Worm (Caenorhabditis elegans) whole organism, young adult: ENCODE data around the gene ZK792.5.

Experiments
- B0019.2 ChIP-seq: fragments of 200-800 bp; sonication (Bioruptor generic); conservative IDR thresholded peaks from 2 replicates; pipeline ENCODE4 v1.3.6; 2022; ENCODE audit warnings: missing genetic modification reagents, missing genetic modification characterization, missing compliant biosample characterization
- B0035.1 ChIP-seq: sonication (generic microtip); optimal IDR thresholded peaks from 2 replicates; lab custom pipeline; 2016; ENCODE audit warnings: missing genetic modification characterization, mild to moderate bottlenecking, missing compliant biosample characterization, missing genotype, missing genetic modification reagents
- B0261.1 ChIP-seq: sonication (generic microtip); optimal IDR thresholded peaks from 2 replicates; lab custom pipeline; 2016; ENCODE audit warnings: mild to moderate bottlenecking, missing genetic modification characterization, moderate library complexity, missing compliant biosample characterization
- C06A6.2 ChIP-seq: fragments of 200-800 bp; sonication (Bioruptor generic); conservative IDR thresholded peaks from 2 replicates; pipeline ENCODE4 v1.3.6; 2022; ENCODE audit warnings: missing genetic modification characterization, missing compliant biosample characterization
- C17E4.6 ChIP-seq: fragments of 200-800 bp; sonication (Bioruptor generic); IDR thresholded peaks from 2 replicates; pipeline ENCODE4 v1.3.6; 2022; ENCODE audit warnings: missing genetic modification reagents, missing genetic modification characterization, missing compliant biosample characterization
- F10E7.11 ChIP-seq: sonication (generic microtip); optimal IDR thresholded peaks from 2 replicates; lab custom pipeline; 2017; ENCODE audit warnings: mild to moderate bottlenecking, missing genetic modification characterization, moderate library complexity, missing compliant biosample characterization
- F22D6.2 ChIP-seq: sonication (generic microtip); optimal IDR thresholded peaks from 2 replicates; lab custom pipeline; 2016; ENCODE audit warnings: mild to moderate bottlenecking, missing genetic modification characterization, missing compliant biosample characterization
- F23B12.7 ChIP-seq: sonication (generic microtip); optimal IDR thresholded peaks from 2 replicates; lab custom pipeline; 2017; ENCODE audit warnings: missing genetic modification characterization, mild to moderate bottlenecking, missing compliant biosample characterization, antibody characterized with exemption, moderate library complexity; ENCODE audit not compliant: insufficient read depth
- F33H1.4 ChIP-seq: fragments of 200-800 bp; sonication (Bioruptor generic); IDR thresholded peaks from 2 replicates; pipeline ENCODE4 v1.3.6; 2022; ENCODE audit warnings: missing genetic modification reagents, missing genetic modification characterization, missing compliant biosample characterization
- F49E8.2 ChIP-seq: sonication (generic microtip); optimal IDR thresholded peaks from 3 replicates; lab custom pipeline; 2017; ENCODE audit warnings: missing genetic modification characterization, mild to moderate bottlenecking, missing compliant biosample characterization, antibody characterized with exemption, moderate library complexity; ENCODE audit not compliant: insufficient read depth
- F55B11.4 ChIP-seq: sonication (generic microtip); optimal IDR thresholded peaks from 2 replicates; lab custom pipeline; 2016; ENCODE audit warnings: missing compliant biosample characterization, missing genetic modification characterization, borderline replicate concordance; ENCODE audit not compliant: insufficient read depth
- F57A8.1 ChIP-seq: fragments of 200-800 bp; sonication (Bioruptor generic); optimal IDR thresholded peaks from 2 replicates; lab custom pipeline; 2018; ENCODE audit warnings: mild to moderate bottlenecking, missing genetic modification characterization, moderate library complexity, missing compliant biosample characterization
- F57C9.4 ChIP-seq: sonication (generic microtip); optimal IDR thresholded peaks from 2 replicates; lab custom pipeline; 2017; ENCODE audit warnings: mild to moderate bottlenecking, missing genetic modification characterization, missing compliant biosample characterization
- K11D2.4 ChIP-seq: fragments of 200-800 bp; sonication (Bioruptor generic); IDR thresholded peaks from 2 replicates; pipeline ENCODE4 v1.3.6; 2022; ENCODE audit warnings: missing genetic modification reagents, missing genetic modification characterization, missing compliant biosample characterization
- Y56A3A.18 ChIP-seq: fragments of 200-800 bp; sonication (Bioruptor generic); IDR thresholded peaks from 2 replicates; pipeline ENCODE4 v1.3.6; 2022; ENCODE audit warnings: missing genetic modification reagents, missing genetic modification characterization, missing compliant biosample characterization
- Y79H2A.3 ChIP-seq: fragments of 200-800 bp; sonication (Bioruptor generic); conservative IDR thresholded peaks from 2 replicates; pipeline ENCODE4 v1.3.6; 2022; ENCODE audit warnings: missing genetic modification reagents, missing genetic modification characterization, missing compliant biosample characterization
- ama-1 ChIP-seq, 3 experiments: fragments of 150-350 bp in 1 of 3; sonication (generic microtip) in 2 of 3; optimal IDR thresholded peaks; 2 replicates each; lab custom pipeline; 2014 to 2018; ENCODE audit warnings: missing biosample characterization in 2 of 3, missing genetic modification characterization in 2 of 3, missing genetic modification reagents in 2 of 3
- attf-6 ChIP-seq: fragments of 200-800 bp; sonication (Bioruptor generic); IDR thresholded peaks from 2 replicates; pipeline ENCODE4 v1.3.6; 2022; ENCODE audit warnings: missing genetic modification reagents, missing genetic modification characterization, missing compliant biosample characterization
- ceh-40 ChIP-seq: fragments of 200-800 bp; sonication (Bioruptor generic); IDR thresholded peaks from 2 replicates; pipeline ENCODE4 v1.3.6; 2022; ENCODE audit warnings: missing genetic modification characterization, missing compliant biosample characterization
- die-1 ChIP-seq: sonication (generic microtip); optimal IDR thresholded peaks from 2 replicates; lab custom pipeline; 2016; ENCODE audit warnings: missing genotype, mild to moderate bottlenecking, missing genetic modification characterization, missing compliant biosample characterization
- dox-1 ChIP-seq: fragments of 200-800 bp; sonication (Bioruptor generic); IDR thresholded peaks from 2 replicates; pipeline ENCODE4 v1.3.6; 2022; ENCODE audit warnings: missing genetic modification reagents, missing genetic modification characterization, missing compliant biosample characterization
- dpff-1 ChIP-seq: sonication (generic microtip); optimal IDR thresholded peaks from 2 replicates; lab custom pipeline; 2017; ENCODE audit warnings: mild to moderate bottlenecking, missing genetic modification characterization, missing compliant biosample characterization
- egl-44 ChIP-seq: fragments of 200-800 bp; sonication (Bioruptor generic); IDR thresholded peaks from 2 replicates; pipeline ENCODE4 v1.3.6; 2022; ENCODE audit warnings: missing genetic modification reagents, missing genetic modification characterization, missing compliant biosample characterization
- ets-4 ChIP-seq: fragments of 200-800 bp; sonication (Bioruptor generic); optimal IDR thresholded peaks from 2 replicates; lab custom pipeline; 2018; ENCODE audit warnings: mild to moderate bottlenecking, missing genetic modification characterization, missing compliant biosample characterization
- hlh-12 ChIP-seq: sonication (generic microtip); optimal IDR thresholded peaks from 2 replicates; lab custom pipeline; 2016; ENCODE audit warnings: missing genetic modification characterization, missing compliant biosample characterization
- hmg-20 ChIP-seq: fragments of 200-800 bp; sonication (Bioruptor generic); IDR thresholded peaks from 2 replicates; pipeline ENCODE4 v1.3.6; 2022; ENCODE audit warnings: missing genetic modification reagents, missing genetic modification characterization, missing compliant biosample characterization
- let-526 ChIP-seq: fragments of 200-800 bp; sonication (Bioruptor generic); IDR thresholded peaks from 2 replicates; pipeline ENCODE4 v1.3.6; 2022; ENCODE audit warnings: missing genetic modification reagents, missing genetic modification characterization, missing compliant biosample characterization
- let-607 ChIP-seq, 2 experiments: fragments of 200-800 bp in 1 of 2; sonication (Bioruptor generic) in 1 of 2; sonication (generic microtip) in 1 of 2; optimal IDR thresholded peaks; 2 replicates each; lab custom pipeline; 2016 to 2018; ENCODE audit warnings: mild to moderate bottlenecking in 2 of 2, missing compliant biosample characterization in 2 of 2, missing genetic modification characterization in 2 of 2, moderate library complexity in 2 of 2, missing genotype in 1 of 2
- lin-54 ChIP-seq: fragments of 200-800 bp; sonication (Bioruptor generic); optimal IDR thresholded peaks from 2 replicates; lab custom pipeline; 2018; ENCODE audit warnings: mild to moderate bottlenecking, missing genetic modification characterization, missing compliant biosample characterization
- madf-10 ChIP-seq: sonication (generic microtip); optimal IDR thresholded peaks from 2 replicates; lab custom pipeline; 2016; ENCODE audit warnings: mild to moderate bottlenecking, missing genetic modification characterization, missing compliant biosample characterization
- madf-6 ChIP-seq: fragments of 200-800 bp; sonication (Bioruptor generic); IDR thresholded peaks from 2 replicates; pipeline ENCODE4 v1.3.6; 2022; ENCODE audit warnings: missing genetic modification reagents, missing genetic modification characterization, missing compliant biosample characterization
- madf-8 ChIP-seq: fragments of 200-800 bp; sonication (Bioruptor generic); conservative IDR thresholded peaks from 2 replicates; pipeline ENCODE4 v1.3.6; 2022; ENCODE audit warnings: missing genetic modification reagents, missing genetic modification characterization, missing compliant biosample characterization
- mcd-1 ChIP-seq: fragments of 200-800 bp; sonication (Bioruptor generic); IDR thresholded peaks from 2 replicates; pipeline ENCODE4 v1.3.6; 2022; ENCODE audit warnings: missing genetic modification reagents, missing genetic modification characterization, missing compliant biosample characterization
- mel-28 ChIP-seq: sonication (generic microtip); optimal IDR thresholded peaks from 2 replicates; lab custom pipeline; 2016; ENCODE audit warnings: borderline replicate concordance, mild to moderate bottlenecking, missing genetic modification characterization, missing compliant biosample characterization
- mes-4 ChIP-seq: sonication (generic microtip); optimal IDR thresholded peaks from 2 replicates; lab custom pipeline; 2016; ENCODE audit warnings: missing genotype, missing genetic modification characterization, missing compliant biosample characterization
- nfya-2 ChIP-seq: fragments of 200-800 bp; sonication (Bioruptor generic); IDR thresholded peaks from 2 replicates; pipeline ENCODE4 v1.3.6; 2022; ENCODE audit warnings: missing genetic modification reagents, missing genetic modification characterization, missing compliant biosample characterization
- pbrm-1 ChIP-seq: fragments of 200-800 bp; sonication (Bioruptor generic); IDR thresholded peaks from 2 replicates; pipeline ENCODE4 v1.3.6; 2022; ENCODE audit warnings: missing genetic modification reagents, missing genetic modification characterization, missing compliant biosample characterization
- pha-4 ChIP-seq: fragments of 150-350 bp; sonication (generic microtip); optimal IDR thresholded peaks from 2 replicates; lab custom pipeline; 2014; ENCODE audit warnings: missing biosample characterization, missing genetic modification reagents, missing genetic modification characterization
- rec-8 ChIP-seq, 2 experiments: sonication (generic microtip); optimal IDR thresholded peaks; 2 replicates each; lab custom pipeline; 2016; ENCODE audit warnings: mild to moderate bottlenecking in 2 of 2, missing genetic modification characterization in 2 of 2, missing genetic modification reagents in 2 of 2, missing genotype in 2 of 2, missing biosample characterization in 1 of 2, missing compliant biosample characterization in 1 of 2, moderate library complexity in 1 of 2
- snpc-1.3 ChIP-seq: sonication (generic microtip); optimal IDR thresholded peaks from 2 replicates; lab custom pipeline; 2017; ENCODE audit warnings: missing genetic modification characterization, mild to moderate bottlenecking, missing compliant biosample characterization, antibody characterized with exemption, moderate library complexity, missing genotype, missing genetic modification reagents; ENCODE audit not compliant: insufficient read depth
- sptf-2 ChIP-seq: fragments of 200-800 bp; sonication (Bioruptor generic); optimal IDR thresholded peaks from 2 replicates; lab custom pipeline; 2018; ENCODE audit warnings: mild to moderate bottlenecking, missing genetic modification characterization, missing compliant biosample characterization
- tbx-9 ChIP-seq: sonication (generic microtip); optimal IDR thresholded peaks from 2 replicates; lab custom pipeline; 2016; ENCODE audit warnings: borderline replicate concordance, missing genetic modification characterization, inconsistent platforms, missing compliant biosample characterization
- tlf-1 ChIP-seq: fragments of 200-800 bp; sonication (Bioruptor generic); optimal IDR thresholded peaks from 2 replicates; lab custom pipeline; 2018; ENCODE audit warnings: mild to moderate bottlenecking, missing genetic modification characterization, missing compliant biosample characterization
- xnd-1 ChIP-seq: sonication (generic microtip); optimal IDR thresholded peaks from 2 replicates; lab custom pipeline; 2016; ENCODE audit warnings: missing genotype, missing genetic modification reagents, missing genetic modification characterization, missing compliant biosample characterization
- zim-3 ChIP-seq: sonication (generic microtip); optimal IDR thresholded peaks from 2 replicates; lab custom pipeline; 2017; ENCODE audit warnings: mild to moderate bottlenecking, missing genetic modification characterization, moderate library complexity, missing compliant biosample characterization
- ztf-22 ChIP-seq: fragments of 200-800 bp; sonication (Bioruptor generic); optimal IDR thresholded peaks from 2 replicates; lab custom pipeline; 2018; ENCODE audit warnings: mild to moderate bottlenecking, missing genetic modification characterization, moderate library complexity, missing compliant biosample characterization
- ztf-25 ChIP-seq: fragments of 200-800 bp; sonication (Bioruptor generic); IDR thresholded peaks from 2 replicates; pipeline ENCODE4 v1.3.6; 2022; ENCODE audit warnings: missing genetic modification reagents, missing genetic modification characterization, missing compliant biosample characterization

ZK792.5 gene

ce11 chrIV:11692071-11692673 lies 4.3 kb upstream of the ZK792.5 start (continued):
- no peak for TF ChIP-seq zim-3 (tag; lab: Kevin White, UChicago)
- no peak for TF ChIP-seq F57A8.1 (GFP tag; lab: Kevin White, UChicago)
- no peak for TF ChIP-seq ceh-40 (GFP tag; lab: Robert Waterston, UW)
- no peak for TF ChIP-seq hlh-12 (tag; lab: Kevin White, UChicago)
- 0 out of 2 replicates have a peak, but pooled peaks have one; percentile 21 for TF ChIP-seq egl-44
- TF ChIP-seq B0019.2 (GFP tag; lab: Robert Waterston, UW), result no peak
- no peak for TF ChIP-seq let-526 (GFP tag; lab: Robert Waterston, UW)
- TF ChIP-seq madf-10 (tag; lab: Kevin White, UChicago), result peak; percentile 94
- peak; percentile 42; the same call in 1 of the 2 replicates for TF ChIP-seq pbrm-1 (GFP tag; lab: Robert Waterston, UW)
- TF ChIP-seq C17E4.6 (GFP tag; lab: Robert Waterston, UW), result no peak
- no peak for TF ChIP-seq mel-28
- no peak for TF ChIP-seq madf-8 (GFP tag; lab: Robert Waterston, UW)
- no peak for TF ChIP-seq F55B11.4
- TF ChIP-seq hmg-20 (GFP tag; lab: Robert Waterston, UW), result no peak
- TF ChIP-seq F22D6.2 (tag; lab: Kevin White, UChicago), result no peak
- no peak for TF ChIP-seq madf-6
- no peak for TF ChIP-seq B0261.1 (tag; lab: Kevin White, UChicago)
- TF ChIP-seq C06A6.2 (GFP tag; lab: Robert Waterston, UW), result no peak
- no peak for TF ChIP-seq F23B12.7 (tag; lab: Kevin White, UChicago)
- no peak for TF ChIP-seq F33H1.4
- TF ChIP-seq pha-4 (tag; lab: Kevin White, UChicago), result no peak
- no peak for TF ChIP-seq rec-8 (tag; optimal IDR thresholded peaks at IDR 0.05; lab: Kevin White, UChicago)
- peak in 1 of 2 experiments; percentile 53 for TF ChIP-seq let-607 (tag; optimal IDR thresholded peaks at IDR 0.05; lab: Kevin White, UChicago)
- no peak for TF ChIP-seq B0035.1 (tag; lab: Kevin White, UChicago)
- TF ChIP-seq xnd-1 (tag; lab: Kevin White, UChicago), result no peak
- no peak for TF ChIP-seq snpc-1.3
- TF ChIP-seq F57C9.4 (tag; lab: Kevin White, UChicago), result no peak
- no peak for TF ChIP-seq dpff-1
- no peak for TF ChIP-seq tlf-1 (GFP tag; lab: Kevin White, UChicago)
- no peak for TF ChIP-seq ztf-25 (GFP tag; lab: Robert Waterston, UW)
- TF ChIP-seq ztf-22 (GFP tag; lab: Kevin White, UChicago), result peak; percentile 79
- TF ChIP-seq F49E8.2, result no peak
- TF ChIP-seq mcd-1, result peak; percentile 66
- TF ChIP-seq attf-6 (GFP tag; lab: Robert Waterston, UW), result no peak
- TF ChIP-seq tbx-9, result no peak
- TF ChIP-seq die-1 (tag; lab: Kevin White, UChicago), result no peak
- TF ChIP-seq Y56A3A.18 (GFP tag; lab: Robert Waterston, UW), result peak; percentile 45; the same call in 1 of the 2 replicates
- no peak for TF ChIP-seq mes-4 (tag; lab: Kevin White, UChicago)
- TF ChIP-seq dox-1 (GFP tag; lab: Robert Waterston, UW), result peak; percentile 83
- TF ChIP-seq K11D2.4, result no peak
- TF ChIP-seq ets-4 (GFP tag; lab: Kevin White, UChicago), result peak; percentile 89
- TF ChIP-seq sptf-2 (GFP tag; lab: Kevin White, UChicago), result no peak
- no peak for TF ChIP-seq Y79H2A.3 (GFP tag; lab: Robert Waterston, UW)
- TF ChIP-seq nfya-2 (GFP tag; lab: Robert Waterston, UW), result no peak
- TF ChIP-seq ama-1 (optimal IDR thresholded peaks at IDR 0.05; lab: Kevin White, UChicago), result no peak
- TF ChIP-seq ama-1 (GFP tag; optimal IDR thresholded peaks at IDR 0.05; lab: Kevin White, UChicago), result no peak
- no peak for TF ChIP-seq F10E7.11 (tag; lab: Kevin White, UChicago)
- TF ChIP-seq lin-54, result peak; percentile 34
